Worm (Caenorhabditis elegans): ENCODE data around the gene F53F4.17.
A peak's percentile ranks its signal among the peaks of the same experiment; 100 is the strongest.

F53F4.17 gene

DNA sequence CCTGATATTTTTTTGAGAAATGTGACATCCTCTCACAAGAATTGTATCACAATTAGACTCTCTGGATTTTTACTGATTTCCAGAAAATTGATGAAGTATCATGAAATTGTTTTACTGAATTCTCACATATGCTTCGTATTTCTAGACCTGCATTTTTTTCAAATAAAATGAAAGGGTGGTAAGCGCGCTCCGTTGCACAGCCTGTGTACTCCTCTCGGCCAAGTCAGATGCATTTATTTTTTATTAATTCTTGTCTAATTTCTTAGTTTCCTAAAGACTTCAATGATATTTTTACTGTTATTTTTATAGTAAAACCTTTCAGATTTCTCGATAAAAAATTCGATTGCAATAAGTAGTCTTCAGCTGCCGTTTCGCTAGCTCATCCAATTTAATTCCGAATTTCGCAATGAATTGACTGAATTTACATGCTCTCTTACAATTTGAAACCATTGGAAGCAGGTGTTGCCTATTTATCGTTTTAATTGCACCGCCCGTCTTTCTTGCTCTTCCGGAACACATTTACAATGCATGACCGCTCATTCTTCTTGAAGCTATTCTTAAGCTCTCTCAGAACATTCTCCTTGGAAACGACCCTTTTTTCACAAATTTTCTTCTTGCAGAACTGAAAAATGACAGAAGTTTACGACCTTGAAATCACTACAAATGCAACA is 3.6 kb downstream of the F53F4.17 start, which contains the start of gene tbcb-1:
tbcb-1 (plus strand) TSS at position 621 of the 671 bp plus-strand sequence.
- peak; percentile 80 for TF ChIP-seq lin-15B (tag; optimal IDR thresholded peaks at IDR 0.05)
- no peak for TF ChIP-seq egl-27 (tag; optimal IDR thresholded peaks at IDR 0.05)
- TF ChIP-seq pha-4 (tag; optimal IDR thresholded peaks at IDR 0.05): peak; percentile 43
- peak; percentile 34 for TF ChIP-seq nhr-23 (tag; optimal IDR thresholded peaks at IDR 0.05)
- no peak for TF ChIP-seq nhr-11 (tag; optimal IDR thresholded peaks at IDR 0.05)
- peak; percentile 36 for TF ChIP-seq snpc-4 (tag; optimal IDR thresholded peaks at IDR 0.05)
- no peak for TF ChIP-seq eor-1 (tag; optimal IDR thresholded peaks at IDR 0.05)

DNA sequence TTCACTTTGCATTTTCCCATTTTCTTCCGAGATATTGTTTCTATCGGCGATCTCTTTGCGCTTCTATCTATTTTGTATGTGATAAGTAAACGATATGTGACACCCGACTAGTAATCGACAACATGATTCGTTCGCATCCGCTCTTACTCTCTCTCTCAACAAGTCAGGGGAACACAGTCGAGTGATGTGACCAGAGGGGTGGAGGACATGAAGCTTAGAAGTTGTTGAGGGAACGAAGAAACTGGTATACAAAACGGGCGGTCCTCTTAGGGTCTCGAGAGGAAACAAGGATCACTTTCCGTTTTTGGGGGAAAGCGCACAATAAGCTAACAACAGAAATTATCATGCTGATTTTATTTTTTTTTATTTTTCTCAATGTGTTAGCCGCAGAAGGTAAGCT is 5.1 kb downstream of the F53F4.17 start, which contains the start of gene F53F4.4:
F53F4.4 (plus strand) TSS at position 301 of the 400 bp plus-strand sequence.
- TF ChIP-seq tbx-2 (tag; optimal IDR thresholded peaks at IDR 0.05) (no peak), egl-27 (tag; optimal IDR thresholded peaks at IDR 0.05) (no peak), nhr-12 (tag; optimal IDR thresholded peaks at IDR 0.05) (no peak), sea-2 (GFP tag; optimal IDR thresholded peaks at IDR 0.05) (no peak), hmg-11 (tag; optimal IDR thresholded peaks at IDR 0.05) (no peak), skn-1 (tag; optimal IDR thresholded peaks at IDR 0.05) (no peak), ceh-82 (tag; optimal IDR thresholded peaks at IDR 0.05) (no peak), nhr-237 (tag; optimal IDR thresholded peaks at IDR 0.05) (no peak), nhr-28 (tag; optimal IDR thresholded peaks at IDR 0.05) (no peak), elt-1 (tag; optimal IDR thresholded peaks at IDR 0.05) (no peak), nfya-1 (tag; optimal IDR thresholded peaks at IDR 0.05; ENCODE audit: insufficient read depth) (no peak), fkh-10 (GFP tag; optimal IDR thresholded peaks at IDR 0.05) (no peak), lin-15B (tag; optimal IDR thresholded peaks at IDR 0.05) (no peak), ceh-9 (tag; optimal IDR thresholded peaks at IDR 0.05) (no peak), ztf-11 (tag; optimal IDR thresholded peaks at IDR 0.05) (no peak), zag-1 (tag; optimal IDR thresholded peaks at IDR 0.05) (no peak)

DNA sequence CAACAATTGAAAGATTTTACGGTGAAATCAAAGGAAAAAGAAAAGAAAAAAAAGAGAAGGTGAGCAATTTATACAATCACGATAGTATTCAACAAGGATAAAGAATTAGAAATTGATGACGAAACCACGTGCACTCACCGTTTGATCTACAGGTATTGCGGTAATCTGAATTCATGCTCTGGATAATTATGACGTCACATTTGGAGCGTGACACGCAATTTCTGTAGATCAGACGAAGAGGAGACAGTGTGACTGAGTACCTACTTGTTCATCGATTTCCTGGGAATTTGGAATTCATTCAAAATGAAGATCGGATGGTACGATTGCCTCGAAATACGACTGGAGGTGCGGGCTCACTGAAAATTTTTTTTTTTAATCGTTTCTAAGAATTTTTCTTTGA is 10.4 kb downstream of the F53F4.17 start:
- TF ChIP-seq nhr-43 (tag; optimal IDR thresholded peaks at IDR 0.05; ENCODE audit: poor library complexity, severe bottlenecking) (no peak), jun-1 (tag; optimal IDR thresholded peaks at IDR 0.05) (no peak), nhr-23 (tag; optimal IDR thresholded peaks at IDR 0.05) (no peak), ztf-4 (tag; optimal IDR thresholded peaks at IDR 0.05) (no peak), ZK546.5 (tag; optimal IDR thresholded peaks at IDR 0.05) (no peak), nhr-76 (tag; optimal IDR thresholded peaks at IDR 0.05) (no peak), elt-2 (tag; optimal IDR thresholded peaks at IDR 0.05) (no peak), R02D3.7 (tag; optimal IDR thresholded peaks at IDR 0.05) (no peak), skn-1 (tag; optimal IDR thresholded peaks at IDR 0.05) (no peak), tbx-2 (tag; optimal IDR thresholded peaks at IDR 0.05) (no peak), elt-3 (tag; optimal IDR thresholded peaks at IDR 0.05) (no peak), pqm-1 (tag; optimal IDR thresholded peaks at IDR 0.05) (no peak), nhr-77 (tag; optimal IDR thresholded peaks at IDR 0.05) (no peak), ceh-16 (tag; optimal IDR thresholded peaks at IDR 0.05) (no peak), unc-62 (GFP tag; optimal IDR thresholded peaks at IDR 0.05) (no peak)

ce11 chrV:13600882-13601281 is 12.9 kb downstream of the F53F4.17 start, which contains the start of gene rdy-2:
Gene rdy-2 (minus strand): TSS chrV:13600982.
- TF ChIP-seq fkh-10 (GFP tag; optimal IDR thresholded peaks at IDR 0.05): no peak
- TF ChIP-seq ztf-4 (tag; optimal IDR thresholded peaks at IDR 0.05): no peak
- no peak for TF ChIP-seq lin-15B (tag; optimal IDR thresholded peaks at IDR 0.05)
- no peak for TF ChIP-seq hmg-11 (tag; optimal IDR thresholded peaks at IDR 0.05)
- TF ChIP-seq ceh-9 (tag; optimal IDR thresholded peaks at IDR 0.05): no peak
- TF ChIP-seq fos-1 (tag; optimal IDR thresholded peaks at IDR 0.05): no peak
- no peak for TF ChIP-seq daf-12 (tag; optimal IDR thresholded peaks at IDR 0.05)
- no peak for TF ChIP-seq lsy-12 (tag; optimal IDR thresholded peaks at IDR 0.05)
- TF ChIP-seq pha-4 (tag; optimal IDR thresholded peaks at IDR 0.05): no peak
- no peak for TF ChIP-seq egl-27 (tag; optimal IDR thresholded peaks at IDR 0.05)
- no peak for TF ChIP-seq snpc-4 (tag; optimal IDR thresholded peaks at IDR 0.05)
- TF ChIP-seq nhr-67 (tag; optimal IDR thresholded peaks at IDR 0.05): no peak
- TF ChIP-seq nhr-237 (tag; optimal IDR thresholded peaks at IDR 0.05): no peak
- TF ChIP-seq tbx-2 (tag; optimal IDR thresholded peaks at IDR 0.05): no peak

Measured in whole organism, L3 larva.